Fruit fly (Drosophila melanogaster): ENCODE measurements around the gene CtsL4.

The CtsL4 gene

DNA sequence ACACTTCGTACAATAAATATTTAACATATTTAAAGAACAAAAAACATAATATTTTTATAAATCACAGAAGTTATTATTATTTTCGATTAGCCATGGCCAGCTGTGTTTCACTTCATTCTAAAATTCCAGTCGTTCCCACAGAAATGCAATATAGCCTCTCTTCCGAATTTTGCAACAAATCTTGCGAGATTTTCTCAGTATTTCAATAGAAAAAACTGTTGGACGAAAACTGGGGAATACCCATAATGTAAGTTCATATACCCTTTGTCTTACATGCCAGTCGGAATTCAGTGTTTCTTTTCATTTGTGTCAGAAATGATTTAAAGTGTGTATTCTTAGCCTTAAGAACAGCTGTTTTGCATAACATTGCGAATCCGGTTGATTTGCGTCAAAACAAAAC lies at the start of gene CtsL4, which contains the start of gene ClpP:
TSS of gene CtsL4 (minus strand) at position 90 of the 400 bp plus-strand sequence.
TSS of gene ClpP (plus strand) at position 288 of the 400 bp plus-strand sequence.
- peak; percentile 36 for TF ChIP-seq acj6 (GFP tag; optimal IDR thresholded peaks at IDR 0.05)
- TF ChIP-seq Hr39 (GFP tag; optimal IDR thresholded peaks at IDR 0.05) = no peak
- no peak for TF ChIP-seq vri (GFP tag; optimal IDR thresholded peaks at IDR 0.05)
- TF ChIP-seq CG8632 (GFP tag; optimal IDR thresholded peaks at IDR 0.05) = peak; percentile 37
- TF ChIP-seq lz (GFP tag; optimal IDR thresholded peaks at IDR 0.05) = peak; percentile 45
- TF ChIP-seq OdsH (GFP tag; optimal IDR thresholded peaks at IDR 0.05) = peak; percentile 59
- TF ChIP-seq CG16779 (tag; optimal IDR thresholded peaks at IDR 0.05) = no peak
- no peak for TF ChIP-seq achi (GFP tag; optimal IDR thresholded peaks at IDR 0.05)
- no peak for TF ChIP-seq CG11902 (GFP tag; optimal IDR thresholded peaks at IDR 0.05)
- no peak for TF ChIP-seq Blimp-1 (GFP tag; optimal IDR thresholded peaks at IDR 0.05)
- no peak for TF ChIP-seq CG6276 (GFP tag; optimal IDR thresholded peaks at IDR 0.05)
- TF ChIP-seq CG31627 (GFP tag; optimal IDR thresholded peaks at IDR 0.05) = peak; percentile 50
- peak; percentile 40 for TF ChIP-seq CG34406 (GFP tag; optimal IDR thresholded peaks at IDR 0.05)
- no peak for TF ChIP-seq CG7368 (GFP tag; optimal IDR thresholded peaks at IDR 0.05)
- TF ChIP-seq Eip93F (GFP tag; optimal IDR thresholded peaks at IDR 0.05) = no peak
- TF ChIP-seq esn (GFP tag; optimal IDR thresholded peaks at IDR 0.05) = peak; percentile 55
- TF ChIP-seq Sox14 (GFP tag; optimal IDR thresholded peaks at IDR 0.05) = peak; percentile 88
- peak; percentile 32 for TF ChIP-seq Ets96B (tag; optimal IDR thresholded peaks at IDR 0.05)
- no peak for TF ChIP-seq Hr4 (GFP tag; optimal IDR thresholded peaks at IDR 0.05)
- TF ChIP-seq eg (GFP tag; IDR thresholded peaks at IDR 0.05) = no peak
- no peak for TF ChIP-seq CG3919 (GFP tag; optimal IDR thresholded peaks at IDR 0.05)
- no peak for TF ChIP-seq pdm3 (GFP tag; optimal IDR thresholded peaks at IDR 0.05)
- no peak for TF ChIP-seq Eip75B (GFP tag; optimal IDR thresholded peaks at IDR 0.05)
- TF ChIP-seq dac (GFP tag; optimal IDR thresholded peaks at IDR 0.05) = peak; percentile 10
- peak; percentile 61 for TF ChIP-seq CG1621 (tag; optimal IDR thresholded peaks at IDR 0.05)
- TF ChIP-seq Sox15 (GFP tag; optimal IDR thresholded peaks at IDR 0.05) = no peak
- peak; percentile 45 for TF ChIP-seq CG3032 (tag; optimal IDR thresholded peaks at IDR 0.05)
- TF ChIP-seq CG11762 (GFP tag; optimal IDR thresholded peaks at IDR 0.05; ENCODE audit: insufficient read depth) = no peak
- peak; percentile 29 for TF ChIP-seq cyc (GFP tag; optimal IDR thresholded peaks at IDR 0.05)

DNA sequence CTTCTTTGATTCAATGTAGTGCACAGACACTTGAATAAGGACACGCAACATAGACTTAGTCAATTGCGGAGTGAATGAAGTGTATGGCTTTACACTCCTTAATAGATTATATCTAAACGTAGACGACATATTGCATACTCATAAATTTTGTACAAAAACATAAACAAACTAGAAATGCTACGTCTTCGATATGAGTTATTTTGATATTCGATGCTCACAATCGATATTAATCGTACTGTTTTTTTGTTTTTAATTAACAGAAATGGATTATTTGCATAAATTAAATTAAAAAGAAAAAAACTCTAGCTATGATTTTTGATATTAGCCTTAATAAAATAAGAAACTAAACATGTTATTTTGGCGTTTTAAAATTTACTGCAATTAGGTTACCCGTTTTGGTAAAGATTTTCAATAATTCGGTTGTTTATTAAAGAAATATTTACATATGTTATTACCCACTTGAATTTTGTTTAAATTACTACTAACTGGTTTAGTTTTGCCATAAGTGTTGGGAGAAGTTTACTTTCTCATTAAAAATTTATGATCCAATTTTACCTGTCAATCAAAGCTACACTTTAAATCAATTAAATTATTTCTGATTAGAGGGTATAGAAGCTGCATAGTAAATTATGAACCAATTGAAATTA lies 48.7 kb upstream of the CtsL4 start, which contains the start of the genes CG17768, LSm-4 and Ir31a:
TSS of gene CG17768 (minus strand) at position 196 of the 647 bp plus-strand sequence.
TSS of gene LSm-4 (minus strand) at position 196 of the 647 bp plus-strand sequence.
TSS of gene Ir31a (plus strand) at position 558 of the 647 bp plus-strand sequence.
- TF ChIP-seq Sox102F (GFP tag; optimal IDR thresholded peaks at IDR 0.05) (no peak), fkh (GFP tag; optimal IDR thresholded peaks at IDR 0.05) (peak; percentile 33), Eip78C (GFP tag) (peak; percentile 23)

DNA sequence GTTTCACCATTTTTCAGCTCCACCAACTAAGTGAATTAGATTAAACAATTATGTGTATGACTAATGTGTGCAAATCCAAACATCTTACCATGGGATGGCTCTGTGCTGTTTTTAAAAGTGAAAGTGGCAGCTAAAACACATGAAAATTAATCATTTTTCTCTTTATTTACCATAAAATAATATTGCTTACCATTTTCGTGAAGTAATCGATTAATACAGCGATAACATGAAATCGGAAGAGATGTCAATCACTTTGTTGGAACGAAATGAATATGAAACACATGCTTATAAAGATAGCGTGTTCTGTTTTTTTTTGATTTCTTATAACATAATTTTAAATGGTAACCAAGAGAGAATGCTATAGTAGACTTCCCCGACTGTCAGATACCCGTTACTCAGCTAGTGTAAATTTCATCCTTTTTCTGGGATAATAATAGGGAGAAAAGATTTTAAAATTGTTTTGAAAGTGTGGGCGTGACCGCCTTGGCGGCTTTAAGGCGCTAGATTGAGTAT lies 47.5 kb upstream of the CtsL4 start:
- TF ChIP-seq Eip78C (GFP tag) (peak; percentile 50), Sox15 (GFP tag; optimal IDR thresholded peaks at IDR 0.05) (no peak), CG3919 (GFP tag; optimal IDR thresholded peaks at IDR 0.05) (no peak), fkh (GFP tag; optimal IDR thresholded peaks at IDR 0.05) (peak; percentile 9), CG6792 (GFP tag; optimal IDR thresholded peaks at IDR 0.05) (no peak), CG10669 (GFP tag; optimal IDR thresholded peaks at IDR 0.05) (peak; percentile 78)

DNA sequence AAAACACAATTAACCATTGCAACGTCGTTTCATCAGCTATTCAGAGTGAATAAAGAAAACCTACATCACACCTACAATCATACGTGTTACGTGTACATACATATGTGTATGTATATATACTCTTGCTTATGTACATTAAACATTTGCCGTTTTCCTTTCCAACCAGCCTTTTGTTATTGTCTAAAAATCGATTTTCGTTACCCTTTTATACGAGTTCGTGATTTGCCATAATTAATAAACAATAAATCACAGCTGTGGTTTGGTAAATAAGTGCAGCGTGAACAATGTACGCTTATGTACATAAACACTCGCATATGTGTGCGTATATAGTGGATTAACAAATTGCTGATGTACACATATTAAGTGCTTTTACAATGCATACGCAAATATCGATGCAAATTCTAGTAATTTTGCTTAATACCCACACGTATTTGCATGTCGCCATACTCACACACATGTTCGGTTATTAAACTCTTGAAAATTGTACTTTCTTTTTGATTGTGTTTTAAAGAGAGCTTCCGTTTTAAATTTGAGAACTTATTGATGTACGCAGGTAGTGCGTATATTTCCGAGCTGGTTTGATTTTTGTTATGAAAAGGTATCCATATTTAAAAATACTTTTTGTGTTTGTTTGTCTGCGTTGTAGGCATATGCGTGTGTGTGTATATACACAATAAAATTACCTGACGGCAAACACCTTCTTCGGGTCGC lies 40.6 kb upstream of the CtsL4 start:
- TF ChIP-seq vri (GFP tag; optimal IDR thresholded peaks at IDR 0.05) = peak; percentile 50
- TF ChIP-seq CG31627 (GFP tag; optimal IDR thresholded peaks at IDR 0.05) = no peak
- no peak for TF ChIP-seq Hr39 (GFP tag; optimal IDR thresholded peaks at IDR 0.05)
- no peak for TF ChIP-seq Ets21C (GFP tag; optimal IDR thresholded peaks at IDR 0.05)
- no peak for TF ChIP-seq spab (GFP tag; optimal IDR thresholded peaks at IDR 0.05)
- TF ChIP-seq CG11762 (GFP tag; optimal IDR thresholded peaks at IDR 0.05; ENCODE audit: insufficient read depth) = no peak
- TF ChIP-seq Eip78C (GFP tag) = peak; percentile 46
- TF ChIP-seq esn (GFP tag; optimal IDR thresholded peaks at IDR 0.05) = peak; percentile 14
- TF ChIP-seq topi (GFP tag; optimal IDR thresholded peaks at IDR 0.05) = peak; percentile 28
- TF ChIP-seq ss (GFP tag; optimal IDR thresholded peaks at IDR 0.05) = peak in 1 of 2 experiments; percentile 72
- TF ChIP-seq cyc (GFP tag; optimal IDR thresholded peaks at IDR 0.05) = no peak
- no peak for TF ChIP-seq Sox14 (GFP tag; optimal IDR thresholded peaks at IDR 0.05)
- peak; percentile 83 for TF ChIP-seq fkh (GFP tag; optimal IDR thresholded peaks at IDR 0.05)
- no peak for TF ChIP-seq Sox102F (GFP tag; optimal IDR thresholded peaks at IDR 0.05)
- TF ChIP-seq fd59A (GFP tag; optimal IDR thresholded peaks at IDR 0.05) = no peak
- no peak for TF ChIP-seq CG7368 (GFP tag; optimal IDR thresholded peaks at IDR 0.05)
- TF ChIP-seq CG10631 (GFP tag; optimal IDR thresholded peaks at IDR 0.05) = no peak
- no peak for TF ChIP-seq CG16779 (tag; optimal IDR thresholded peaks at IDR 0.05)
- no peak for TF ChIP-seq lz (GFP tag; optimal IDR thresholded peaks at IDR 0.05)
- no peak for TF ChIP-seq CG8319 (GFP tag; optimal IDR thresholded peaks at IDR 0.05)

All from whole organism, prepupa.